Fruit fly (Drosophila melanogaster): Measurements from ENCODE around the gene CG43703.

DNA sequence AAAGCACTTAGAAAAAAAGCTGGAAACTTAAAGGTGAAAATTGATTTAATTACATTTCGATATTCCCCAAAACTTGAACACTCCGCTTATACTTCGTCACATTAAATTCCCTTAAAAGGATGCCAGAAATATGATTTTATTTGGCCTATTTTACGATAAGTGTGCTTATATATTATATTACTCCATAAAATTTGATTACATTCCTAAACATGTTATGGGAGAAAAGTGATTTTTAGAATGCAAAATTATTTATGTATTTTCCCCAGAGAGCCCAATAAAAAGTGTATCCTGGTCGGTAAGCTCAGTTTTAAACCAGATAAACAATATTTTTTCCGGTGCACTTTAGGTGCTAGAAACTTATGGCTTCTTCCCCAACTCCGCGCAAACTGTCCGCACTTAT lies 27.6 kb upstream of the CG43703 start:
- no peak for TF ChIP-seq CG7987 (GFP tag; optimal IDR thresholded peaks at IDR 0.05)
- no peak for TF ChIP-seq scrt (GFP tag; optimal IDR thresholded peaks at IDR 0.05)
- TF ChIP-seq schlank (tag; optimal IDR thresholded peaks at IDR 0.05): no peak
- no peak for TF ChIP-seq CG10959 (GFP tag; IDR thresholded peaks at IDR 0.05)
- no peak for TF ChIP-seq CG31441 (GFP tag; IDR thresholded peaks at IDR 0.05)
- no peak for TF ChIP-seq CG9215 (GFP tag; IDR thresholded peaks at IDR 0.05)
- TF ChIP-seq Hmx (GFP tag; optimal IDR thresholded peaks at IDR 0.05): no peak
- TF ChIP-seq bigmax (GFP tag; optimal IDR thresholded peaks at IDR 0.05): no peak
- no peak for TF ChIP-seq CG5180 (GFP tag; optimal IDR thresholded peaks at IDR 0.05)
- no peak for TF ChIP-seq bowl (GFP tag; IDR thresholded peaks at IDR 0.05)
- TF ChIP-seq Gsc (GFP tag; IDR thresholded peaks at IDR 0.05): no peak
- TF ChIP-seq CG6689 (GFP tag; IDR thresholded peaks at IDR 0.05): no peak

All from whole organism, embryonic.